Fruit fly (Drosophila melanogaster): ENCODE data around the gene Fbp1.

Gene Fbp1

dm6 chr3L:14062702-14063101, 35.2 kb downstream of the Fbp1 start:
- no peak for TF ChIP-seq Crg-1 (GFP tag; optimal IDR thresholded peaks at IDR 0.05)
- TF ChIP-seq CG12768 (GFP tag; optimal IDR thresholded peaks at IDR 0.05): no peak
- TF ChIP-seq CG7045 (GFP tag; optimal IDR thresholded peaks at IDR 0.05): no peak
- TF ChIP-seq cnc (optimal IDR thresholded peaks at IDR 0.05): no peak
- TF ChIP-seq pad (GFP tag; optimal IDR thresholded peaks at IDR 0.05): no peak
- no peak for TF ChIP-seq bab1 (GFP tag; optimal IDR thresholded peaks at IDR 0.05)
- TF ChIP-seq toe (GFP tag; optimal IDR thresholded peaks at IDR 0.05): no peak
- TF ChIP-seq CG7101 (tag; optimal IDR thresholded peaks at IDR 0.05): no peak
- no peak for TF ChIP-seq tj (GFP tag; optimal IDR thresholded peaks at IDR 0.05)
- TF ChIP-seq CG33017 (tag; optimal IDR thresholded peaks at IDR 0.05): no peak
- TF ChIP-seq CG1620 (GFP tag; optimal IDR thresholded peaks at IDR 0.05): no peak
- no peak for TF ChIP-seq Hr96 (GFP tag; optimal IDR thresholded peaks at IDR 0.05)
- no peak for TF ChIP-seq cic (GFP tag; optimal IDR thresholded peaks at IDR 0.05)
- TF ChIP-seq Clk (GFP tag; optimal IDR thresholded peaks at IDR 0.05): no peak
- no peak for TF ChIP-seq CG14711 (tag; optimal IDR thresholded peaks at IDR 0.05)
- TF ChIP-seq CG11617 (GFP tag; optimal IDR thresholded peaks at IDR 0.05): no peak

- TF ChIP-seq CG14711 (tag; optimal IDR thresholded peaks at IDR 0.05) (peak; percentile 6), Hr96 (GFP tag; optimal IDR thresholded peaks at IDR 0.05) (no peak)
Observed at dm6 chr3L:14059266-14059974, 38.4 kb downstream of the Fbp1 start.

dm6 chr3L:14056816-14057215, 41.0 kb downstream of the Fbp1 start:
- TF ChIP-seq CG33017 (tag; optimal IDR thresholded peaks at IDR 0.05): no peak
- no peak for TF ChIP-seq toe (GFP tag; optimal IDR thresholded peaks at IDR 0.05)
- TF ChIP-seq CG5204 (GFP tag; optimal IDR thresholded peaks at IDR 0.05): no peak
- TF ChIP-seq pad (GFP tag; optimal IDR thresholded peaks at IDR 0.05): no peak
- TF ChIP-seq CG11617 (GFP tag; optimal IDR thresholded peaks at IDR 0.05): no peak
- TF ChIP-seq CG14711 (tag; optimal IDR thresholded peaks at IDR 0.05): no peak
- no peak for TF ChIP-seq Clk (GFP tag; optimal IDR thresholded peaks at IDR 0.05)
- TF ChIP-seq cnc (optimal IDR thresholded peaks at IDR 0.05): no peak
- TF ChIP-seq cic (GFP tag; optimal IDR thresholded peaks at IDR 0.05): no peak
- TF ChIP-seq Hr96 (GFP tag; optimal IDR thresholded peaks at IDR 0.05): no peak
- TF ChIP-seq tj (GFP tag; optimal IDR thresholded peaks at IDR 0.05): no peak
- no peak for TF ChIP-seq kay (GFP tag; ENCODE audit: borderline replicate concordance)
- no peak for TF ChIP-seq Mnt (GFP tag; optimal IDR thresholded peaks at IDR 0.05)
- TF ChIP-seq Crg-1 (GFP tag; optimal IDR thresholded peaks at IDR 0.05): no peak
- no peak for TF ChIP-seq bab1 (GFP tag; optimal IDR thresholded peaks at IDR 0.05)
- no peak for TF ChIP-seq CG12768 (GFP tag; optimal IDR thresholded peaks at IDR 0.05)
- no peak for TF ChIP-seq CG7101 (tag; optimal IDR thresholded peaks at IDR 0.05)
- no peak for TF ChIP-seq CG7045 (GFP tag; optimal IDR thresholded peaks at IDR 0.05)
- TF ChIP-seq ovo (GFP tag; optimal IDR thresholded peaks at IDR 0.05): no peak
- TF ChIP-seq CG1620 (GFP tag; optimal IDR thresholded peaks at IDR 0.05): no peak

dm6 chr3L:14055815-14056516, 41.9 kb downstream of the Fbp1 start:
- peak; percentile 10 for TF ChIP-seq toe (GFP tag; optimal IDR thresholded peaks at IDR 0.05)
- no peak for TF ChIP-seq cnc (optimal IDR thresholded peaks at IDR 0.05)
- TF ChIP-seq tj (GFP tag; optimal IDR thresholded peaks at IDR 0.05): peak; percentile 16
- no peak for TF ChIP-seq CG14711 (tag; optimal IDR thresholded peaks at IDR 0.05)
- TF ChIP-seq CG11617 (GFP tag; optimal IDR thresholded peaks at IDR 0.05): no peak
- TF ChIP-seq kay (GFP tag; ENCODE audit: borderline replicate concordance): no peak
- no peak for TF ChIP-seq pad (GFP tag; optimal IDR thresholded peaks at IDR 0.05)

dm6 chr3L:14055260-14055696, 42.6 kb downstream of the Fbp1 start:
- TF ChIP-seq Crg-1 (GFP tag; optimal IDR thresholded peaks at IDR 0.05) (no peak), CG14711 (tag; optimal IDR thresholded peaks at IDR 0.05) (no peak), CG5204 (GFP tag; optimal IDR thresholded peaks at IDR 0.05) (no peak), kay (GFP tag; ENCODE audit: borderline replicate concordance) (no peak), tj (GFP tag; optimal IDR thresholded peaks at IDR 0.05) (no peak), ovo (GFP tag; optimal IDR thresholded peaks at IDR 0.05) (no peak)

DNA sequence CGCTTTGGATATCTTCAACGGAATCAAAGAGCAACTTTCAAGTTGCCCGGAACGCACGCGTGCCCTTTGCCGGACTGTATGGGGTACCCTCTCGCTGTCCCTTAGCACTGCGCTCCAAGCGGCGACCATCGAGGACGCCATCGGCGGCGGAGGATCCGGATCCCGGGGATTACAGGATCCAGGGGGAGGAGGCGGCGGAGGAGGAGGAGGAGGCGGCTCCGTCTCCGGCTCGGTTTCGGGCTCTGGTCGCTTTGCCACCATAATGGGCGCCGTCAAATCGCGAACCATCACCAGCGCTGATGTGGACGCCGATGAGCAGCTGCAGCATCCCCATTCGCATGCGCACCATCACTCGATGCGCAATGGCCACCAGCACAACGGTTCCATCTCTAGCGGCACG, 44.0 kb downstream of the Fbp1 start:
- TF ChIP-seq CG14711 (tag; optimal IDR thresholded peaks at IDR 0.05): no peak
- TF ChIP-seq CG7045 (GFP tag; optimal IDR thresholded peaks at IDR 0.05): no peak
- TF ChIP-seq Mnt (GFP tag; optimal IDR thresholded peaks at IDR 0.05): no peak
- no peak for TF ChIP-seq toe (GFP tag; optimal IDR thresholded peaks at IDR 0.05)
- no peak for TF ChIP-seq pad (GFP tag; optimal IDR thresholded peaks at IDR 0.05)
- no peak for TF ChIP-seq CG33017 (tag; optimal IDR thresholded peaks at IDR 0.05)
- TF ChIP-seq CG7101 (tag; optimal IDR thresholded peaks at IDR 0.05): no peak
- TF ChIP-seq tj (GFP tag; optimal IDR thresholded peaks at IDR 0.05): no peak
- no peak for TF ChIP-seq Crg-1 (GFP tag; optimal IDR thresholded peaks at IDR 0.05)
- no peak for TF ChIP-seq kay (GFP tag; ENCODE audit: borderline replicate concordance)
- no peak for TF ChIP-seq CG1620 (GFP tag; optimal IDR thresholded peaks at IDR 0.05)
- no peak for TF ChIP-seq Clk (GFP tag; optimal IDR thresholded peaks at IDR 0.05)
- no peak for TF ChIP-seq CG11617 (GFP tag; optimal IDR thresholded peaks at IDR 0.05)
- no peak for TF ChIP-seq CG12768 (GFP tag; optimal IDR thresholded peaks at IDR 0.05)
- no peak for TF ChIP-seq Hr96 (GFP tag; optimal IDR thresholded peaks at IDR 0.05)
- TF ChIP-seq ovo (GFP tag; optimal IDR thresholded peaks at IDR 0.05): no peak
- TF ChIP-seq bab1 (GFP tag; optimal IDR thresholded peaks at IDR 0.05): no peak
- TF ChIP-seq cic (GFP tag; optimal IDR thresholded peaks at IDR 0.05): no peak
- TF ChIP-seq CG5204 (GFP tag; optimal IDR thresholded peaks at IDR 0.05): no peak
- TF ChIP-seq cnc (optimal IDR thresholded peaks at IDR 0.05): no peak

All from whole organism, adult.